2 worm cellular contexts compared by ENCODE assay signal in the genomic region with DNA sequence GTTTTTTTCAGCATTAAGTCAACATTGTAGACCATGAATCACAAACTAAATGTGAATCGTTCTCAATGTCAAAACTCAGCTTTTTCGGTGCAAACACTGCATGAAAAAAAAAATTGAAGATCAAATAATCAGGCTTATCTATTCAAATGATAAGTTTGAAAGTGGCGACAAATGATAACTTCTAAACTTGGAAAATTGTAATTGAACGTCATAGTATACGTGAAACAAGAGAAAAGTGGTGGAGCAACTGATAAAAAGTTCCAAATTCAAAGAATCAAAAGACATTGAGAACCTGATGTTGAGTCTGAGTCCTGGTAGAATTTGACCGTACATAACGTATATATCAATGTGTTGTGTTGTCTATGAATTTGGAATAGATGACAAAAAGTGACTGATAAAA.
TF ChIP-seq lines count a peak whose summit lies in the region.

No protein-coding gene starts in this region.

TF ChIP-seq in whole organism, L2 larva, 48 proteins besides CTCF, POLR2A, EP300 and RAD21 (continued from another document):
- no peak for TF ChIP-seq ama-1 (optimal IDR thresholded peaks at IDR 0.05; lab: Kevin White, UChicago)
- no peak for TF ChIP-seq unc-62 (GFP tag; optimal IDR thresholded peaks at IDR 0.05; lab: Kevin White, UChicago)
- TF ChIP-seq nhr-21 (tag; optimal IDR thresholded peaks at IDR 0.05; lab: Kevin White, UChicago): no peak
- no peak for TF ChIP-seq zag-1 (tag; optimal IDR thresholded peaks at IDR 0.05; lab: Kevin White, UChicago)

TF ChIP-seq in whole organism, L4 larva, 104 proteins besides CTCF, POLR2A, EP300 and RAD21 (continued from another document):
- no peak for TF ChIP-seq daf-16 (GFP tag; optimal IDR thresholded peaks at IDR 0.05; lab: Kevin White, UChicago)
- TF ChIP-seq daf-16 (tag; optimal IDR thresholded peaks at IDR 0.05; lab: Kevin White, UChicago): peak; percentile 46
- TF ChIP-seq nhr-111 (GFP tag; optimal IDR thresholded peaks at IDR 0.05; lab: Kevin White, UChicago): no peak
- no peak for TF ChIP-seq nhr-102 (tag; optimal IDR thresholded peaks at IDR 0.05; lab: Kevin White, UChicago)
- no peak for TF ChIP-seq zip-2 (tag; optimal IDR thresholded peaks at IDR 0.05; lab: Kevin White, UChicago)
- no peak for TF ChIP-seq ceh-32 (tag; optimal IDR thresholded peaks at IDR 0.05; lab: Kevin White, UChicago; ENCODE audit: poor library complexity)
- TF ChIP-seq ztf-7 (tag; optimal IDR thresholded peaks at IDR 0.05; lab: Kevin White, UChicago): no peak
- no peak for TF ChIP-seq cey-2 (tag; optimal IDR thresholded peaks at IDR 0.05; lab: Kevin White, UChicago; ENCODE audit: borderline replicate concordance, insufficient read depth)
- TF ChIP-seq sdz-12 (GFP tag; optimal IDR thresholded peaks at IDR 0.05; lab: Kevin White, UChicago): no peak
- TF ChIP-seq lsy-2 (tag; optimal IDR thresholded peaks at IDR 0.05; lab: Kevin White, UChicago): no peak
- no peak for TF ChIP-seq zag-1 (tag; optimal IDR thresholded peaks at IDR 0.05; lab: Kevin White, UChicago)
- no peak for TF ChIP-seq ama-1 (optimal IDR thresholded peaks at IDR 0.05; lab: Kevin White, UChicago)
- no peak for TF ChIP-seq ztf-11 (tag; optimal IDR thresholded peaks at IDR 0.05; lab: Kevin White, UChicago)
- TF ChIP-seq dve-1 (tag; optimal IDR thresholded peaks at IDR 0.05; lab: Kevin White, UChicago; ENCODE audit: insufficient read depth): peak; percentile 44
- TF ChIP-seq lin-1 (GFP tag; IDR thresholded peaks at IDR 0.05; lab: Robert Waterston, UW): peak; percentile 26; the same call in 1 of the 2 replicates
- TF ChIP-seq aha-1 (tag; lab: Kevin White, UChicago): no peak
- TF ChIP-seq ZK546.5 (tag; optimal IDR thresholded peaks at IDR 0.05; lab: Kevin White, UChicago): no peak
- no peak for TF ChIP-seq pha-4 (GFP tag; IDR thresholded peaks at IDR 0.05; lab: Robert Waterston, UW)
- TF ChIP-seq pha-4 (tag; optimal IDR thresholded peaks at IDR 0.05; lab: Kevin White, UChicago): no peak
- TF ChIP-seq daf-19 (GFP tag; conservative IDR thresholded peaks at IDR 0.05; lab: Robert Waterston, UW): no peak
- TF ChIP-seq mxl-3 (GFP tag; optimal IDR thresholded peaks at IDR 0.05; lab: Kevin White, UChicago): no peak
- TF ChIP-seq ctbp-1 (GFP tag; IDR thresholded peaks at IDR 0.05; lab: Robert Waterston, UW): no peak
- no peak for TF ChIP-seq Y48G9A.11 (GFP tag; IDR thresholded peaks at IDR 0.05; lab: Robert Waterston, UW)
- no peak for TF ChIP-seq nhr-42 (GFP tag; IDR thresholded peaks at IDR 0.05; lab: Robert Waterston, UW)
- TF ChIP-seq lim-7 (GFP tag; IDR thresholded peaks at IDR 0.05; lab: Robert Waterston, UW): no peak
- TF ChIP-seq nhr-41 (GFP tag; IDR thresholded peaks at IDR 0.05; lab: Robert Waterston, UW): no peak
- TF ChIP-seq R02D3.7 (tag; optimal IDR thresholded peaks at IDR 0.05; lab: Kevin White, UChicago): no peak
- no peak for TF ChIP-seq daf-8 (GFP tag; IDR thresholded peaks at IDR 0.05; lab: Robert Waterston, UW)
- TF ChIP-seq hif-1 (tag; optimal IDR thresholded peaks at IDR 0.05; lab: Kevin White, UChicago): no peak
- TF ChIP-seq spr-1 (tag; optimal IDR thresholded peaks at IDR 0.05; lab: Kevin White, UChicago): no peak
- TF ChIP-seq fos-1 (tag; optimal IDR thresholded peaks at IDR 0.05; lab: Kevin White, UChicago): no peak
- peak; percentile 11 for TF ChIP-seq hlh-11 (tag; optimal IDR thresholded peaks at IDR 0.05; lab: Kevin White, UChicago)
- TF ChIP-seq zfp-3 (GFP tag; conservative IDR thresholded peaks at IDR 0.05; lab: Robert Waterston, UW): no peak
